Worm (Caenorhabditis elegans): ENCODE data around the gene Y17G7B.20.

Y17G7B.20 gene

DNA sequence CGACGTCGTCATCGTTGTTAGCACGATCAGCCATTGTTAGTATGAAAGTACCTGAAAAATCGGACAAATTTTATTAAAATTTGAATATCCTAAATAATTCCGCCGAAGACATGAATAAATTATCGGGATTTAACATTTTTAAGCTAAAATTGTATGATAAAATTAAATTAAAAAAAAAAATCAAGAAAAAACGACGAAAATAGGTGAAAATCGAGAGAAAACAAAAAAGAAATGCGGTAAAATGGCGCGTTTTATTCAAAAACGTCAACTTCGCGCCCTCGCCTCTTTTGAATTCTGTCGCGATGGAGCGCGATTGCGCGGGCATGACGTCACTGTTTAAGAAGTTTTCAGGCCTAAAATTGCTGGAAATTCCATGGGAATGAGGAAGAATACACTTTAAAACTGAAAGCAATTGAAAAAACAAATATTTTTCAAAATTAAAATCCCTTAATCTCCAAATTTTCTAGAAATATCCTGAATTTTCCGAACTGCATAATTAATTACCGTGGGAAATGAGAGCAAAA is 27.0 kb upstream of the Y17G7B.20 start, which contains the start of gene mcm-2:
Gene mcm-2 (minus strand): TSS at position 51 of the 524 bp plus-strand sequence.
- TF ChIP-seq ZK546.5 (tag; optimal IDR thresholded peaks at IDR 0.05) (no peak), lsy-2 (tag; optimal IDR thresholded peaks at IDR 0.05) (peak; percentile 41 to 80), lin-39 (tag; optimal IDR thresholded peaks at IDR 0.05) (no peak), unc-55 (GFP tag; optimal IDR thresholded peaks at IDR 0.05) (peak; percentile 88), zag-1 (tag; optimal IDR thresholded peaks at IDR 0.05) (peak; percentile 31), nhr-25 (tag; optimal IDR thresholded peaks at IDR 0.05) (peak; percentile 57), nhr-6 (tag; optimal IDR thresholded peaks at IDR 0.05) (no peak), gmeb-1 (tag; optimal IDR thresholded peaks at IDR 0.05) (peak; percentile 86), ztf-4 (tag; optimal IDR thresholded peaks at IDR 0.05) (no peak), lin-11 (tag; optimal IDR thresholded peaks at IDR 0.05) (peak; percentile 51), mab-5 (tag; optimal IDR thresholded peaks at IDR 0.05) (no peak), nhr-129 (tag; optimal IDR thresholded peaks at IDR 0.05) (peak; percentile 51), elt-1 (tag; optimal IDR thresholded peaks at IDR 0.05) (no peak), sma-3 (GFP tag; optimal IDR thresholded peaks at IDR 0.05) (peak; percentile 24), unc-62 (GFP tag; optimal IDR thresholded peaks at IDR 0.05) (no peak), fos-1 (tag; optimal IDR thresholded peaks at IDR 0.05) (peak; percentile 56), nhr-21 (tag; optimal IDR thresholded peaks at IDR 0.05) (no peak), C34F6.9 (tag; optimal IDR thresholded peaks at IDR 0.05) (peak; percentile 78), crh-2 (tag; optimal IDR thresholded peaks at IDR 0.05) (peak; percentile 69), Y55F3AM.14 (GFP tag; optimal IDR thresholded peaks at IDR 0.05) (no peak)

DNA sequence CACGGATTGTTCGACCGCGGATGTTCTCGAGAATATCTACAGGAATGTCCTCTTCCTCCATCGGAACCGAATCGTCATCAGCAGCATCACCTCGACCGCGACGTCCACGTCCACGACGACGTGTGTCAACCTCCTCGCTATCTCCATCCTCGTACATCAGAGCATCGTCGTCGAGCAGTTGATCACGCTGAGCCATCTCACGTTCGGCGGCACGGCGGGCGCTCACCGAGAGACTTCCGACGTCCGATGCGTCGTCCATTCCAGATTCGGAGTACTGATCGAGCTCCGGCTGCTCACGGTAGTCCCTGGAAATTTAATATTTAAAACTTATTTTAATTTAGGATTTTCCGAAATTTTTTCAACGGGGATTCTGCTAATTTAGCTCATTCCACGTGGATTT is 26.3 kb upstream of the Y17G7B.20 start:
- TF ChIP-seq C34F6.9 (tag; optimal IDR thresholded peaks at IDR 0.05), result no peak
- TF ChIP-seq nhr-10 (tag; optimal IDR thresholded peaks at IDR 0.05), result no peak
- TF ChIP-seq lsy-2 (tag; optimal IDR thresholded peaks at IDR 0.05), result no peak
- TF ChIP-seq fos-1 (tag; optimal IDR thresholded peaks at IDR 0.05), result no peak
- TF ChIP-seq nhr-23 (tag; optimal IDR thresholded peaks at IDR 0.05), result no peak
- no peak for TF ChIP-seq skn-1 (tag; optimal IDR thresholded peaks at IDR 0.05)
- no peak for TF ChIP-seq R02D3.7 (tag; optimal IDR thresholded peaks at IDR 0.05)
- TF ChIP-seq zag-1 (tag; optimal IDR thresholded peaks at IDR 0.05), result no peak
- TF ChIP-seq mdl-1 (tag; optimal IDR thresholded peaks at IDR 0.05), result no peak
- no peak for TF ChIP-seq lin-11 (tag; optimal IDR thresholded peaks at IDR 0.05)
- TF ChIP-seq crh-2 (tag; optimal IDR thresholded peaks at IDR 0.05), result no peak
- no peak for TF ChIP-seq mbf-1 (tag; optimal IDR thresholded peaks at IDR 0.05)
- TF ChIP-seq ztf-11 (tag; optimal IDR thresholded peaks at IDR 0.05), result no peak
- no peak for TF ChIP-seq mab-5 (tag; optimal IDR thresholded peaks at IDR 0.05)
- TF ChIP-seq nhr-129 (tag; optimal IDR thresholded peaks at IDR 0.05), result no peak
- no peak for TF ChIP-seq lin-13 (GFP tag; optimal IDR thresholded peaks at IDR 0.05)
- no peak for TF ChIP-seq aly-2 (tag; optimal IDR thresholded peaks at IDR 0.05)
- TF ChIP-seq elt-3 (tag; optimal IDR thresholded peaks at IDR 0.05), result no peak
- no peak for TF ChIP-seq egl-27 (tag; optimal IDR thresholded peaks at IDR 0.05)
- TF ChIP-seq nhr-21 (tag; optimal IDR thresholded peaks at IDR 0.05), result no peak

DNA sequence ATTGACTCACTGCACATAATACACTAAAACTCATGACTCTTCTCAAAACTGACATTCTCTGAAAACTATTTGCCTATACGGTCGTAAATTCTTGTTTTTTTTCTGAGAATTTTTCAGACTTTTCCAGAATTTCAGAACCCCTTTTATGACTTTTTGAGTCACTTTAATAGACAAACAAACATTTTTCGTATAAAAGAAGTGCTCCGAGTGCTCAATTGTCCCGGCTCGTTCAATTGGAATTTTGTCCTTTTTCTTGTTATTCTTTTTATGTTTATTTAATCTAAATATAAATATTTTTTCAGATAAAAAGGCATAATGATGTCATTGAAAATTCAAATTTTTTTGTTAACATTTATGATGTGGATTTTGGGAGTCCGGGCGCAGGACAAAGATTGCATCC is 19.3 kb upstream of the Y17G7B.20 start, which contains the start of gene Y17G7B.23:
Gene Y17G7B.23 (plus strand): TSS at position 301 of the 400 bp plus-strand sequence.
- TF ChIP-seq aly-2 (tag; optimal IDR thresholded peaks at IDR 0.05), result no peak
- TF ChIP-seq peb-1 (tag; optimal IDR thresholded peaks at IDR 0.05), result no peak
- no peak for TF ChIP-seq ama-1 (optimal IDR thresholded peaks at IDR 0.05)
- no peak for TF ChIP-seq egl-27 (tag; optimal IDR thresholded peaks at IDR 0.05)
- no peak for TF ChIP-seq nhr-25 (tag; optimal IDR thresholded peaks at IDR 0.05)
- TF ChIP-seq skn-1 (tag; optimal IDR thresholded peaks at IDR 0.05), result no peak
- no peak for TF ChIP-seq nhr-11 (tag; optimal IDR thresholded peaks at IDR 0.05)
- TF ChIP-seq sem-4 (tag; optimal IDR thresholded peaks at IDR 0.05), result no peak
- TF ChIP-seq mab-5 (tag; optimal IDR thresholded peaks at IDR 0.05), result no peak
- TF ChIP-seq lin-11 (tag; optimal IDR thresholded peaks at IDR 0.05), result no peak
- no peak for TF ChIP-seq elt-1 (tag; optimal IDR thresholded peaks at IDR 0.05)
- TF ChIP-seq crh-2 (tag; optimal IDR thresholded peaks at IDR 0.05), result no peak

DNA sequence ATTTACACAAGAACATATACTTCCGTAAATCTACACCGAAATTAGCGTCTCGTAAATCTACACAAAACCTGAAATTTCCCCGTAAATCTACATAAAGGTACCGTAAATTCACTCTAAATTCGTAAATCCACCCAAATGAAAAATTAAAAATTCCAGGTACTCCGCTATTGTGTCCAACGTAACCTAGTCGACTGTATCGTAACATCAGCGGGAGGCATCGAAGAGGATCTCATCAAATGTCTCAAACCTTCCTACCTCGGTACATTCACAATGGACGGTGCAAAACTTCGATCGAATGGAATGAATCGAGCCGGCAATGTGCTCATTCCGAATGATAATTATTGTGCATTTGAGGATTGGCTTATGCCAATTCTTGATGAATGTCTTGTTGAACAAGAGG is 15.3 kb upstream of the Y17G7B.20 start:
- TF ChIP-seq elt-1 (tag; optimal IDR thresholded peaks at IDR 0.05), result no peak
- no peak for TF ChIP-seq unc-39 (tag; optimal IDR thresholded peaks at IDR 0.05)
- TF ChIP-seq unc-62 (GFP tag; optimal IDR thresholded peaks at IDR 0.05), result no peak
- no peak for TF ChIP-seq R02D3.7 (tag; optimal IDR thresholded peaks at IDR 0.05)
- TF ChIP-seq nhr-129 (tag; optimal IDR thresholded peaks at IDR 0.05), result no peak

All from whole organism, L2 larva.